Fruit fly (Drosophila melanogaster) whole organism, pupa: Measurements from ENCODE around the gene CG42749.

Source experiments
- CG10348 ChIP-seq: fragments of 200-800 bp; sonication (Bioruptor generic); IDR thresholded peaks from 2 replicates; pipeline ENCODE4 v1.3.6; 2022; ENCODE audit warnings: missing biosample characterization, missing genetic modification characterization
- CG12605 ChIP-seq: fragments of 200-800 bp; sonication (Bioruptor generic); IDR thresholded peaks from 2 replicates; pipeline ENCODE4 v1.3.6; 2022; ENCODE audit warnings: missing biosample characterization, missing genetic modification characterization
- CG13204 ChIP-seq: fragments of 200-800 bp; sonication (Bioruptor generic); optimal IDR thresholded peaks from 2 replicates; lab custom pipeline; 2018; ENCODE audit warnings: missing biosample characterization, mild to moderate bottlenecking, missing genetic modification characterization, moderate library complexity
- CG14655 ChIP-seq: fragments of 200-800 bp; sonication (Bioruptor generic); optimal IDR thresholded peaks from 3 replicates; lab custom pipeline; 2017; ENCODE audit warnings: mild to moderate bottlenecking, missing biosample characterization, missing genetic modification reagents, missing genetic modification characterization
- CG15710 ChIP-seq: fragments of 200-800 bp; sonication (Bioruptor generic); optimal IDR thresholded peaks from 2 replicates; lab custom pipeline; 2018; ENCODE audit warnings: missing biosample characterization, mild to moderate bottlenecking, missing genetic modification characterization, moderate library complexity
- CG17806 ChIP-seq: fragments of 200-800 bp; sonication (Bioruptor generic); optimal IDR thresholded peaks from 2 replicates; lab custom pipeline; 2018; ENCODE audit warnings: missing biosample characterization, mild to moderate bottlenecking, missing genetic modification characterization, moderate library complexity
- CG32121 ChIP-seq: fragments of 200-800 bp; sonication (Bioruptor generic); IDR thresholded peaks from 2 replicates; pipeline ENCODE4 v1.3.6; 2022; ENCODE audit warnings: missing biosample characterization, missing genetic modification characterization
- CG34367 ChIP-seq: fragments of 200-800 bp; sonication (Bioruptor generic); optimal IDR thresholded peaks from 2 replicates; lab custom pipeline; 2018; ENCODE audit warnings: missing biosample characterization, mild to moderate bottlenecking, missing genetic modification characterization
- CG4496 ChIP-seq: fragments of 200-800 bp; sonication (Bioruptor generic); IDR thresholded peaks from 3 replicates; pipeline ENCODE4 v1.3.6; 2022; ENCODE audit warnings: missing biosample characterization, missing genetic modification characterization
- CG8159 ChIP-seq: fragments of 200-800 bp; sonication (Bioruptor generic); optimal IDR thresholded peaks from 3 replicates; lab custom pipeline; 2018; ENCODE audit warnings: missing biosample characterization, mild to moderate bottlenecking, missing genetic modification characterization, moderate library complexity
- CG8301 ChIP-seq: fragments of 200-800 bp; sonication (Bioruptor generic); optimal IDR thresholded peaks from 2 replicates; lab custom pipeline; 2018; ENCODE audit warnings: missing biosample characterization, mild to moderate bottlenecking, missing genetic modification characterization
- CG9948 ChIP-seq: fragments of 200-800 bp; sonication (Bioruptor generic); optimal IDR thresholded peaks from 2 replicates; lab custom pipeline; 2018; ENCODE audit warnings: missing biosample characterization, mild to moderate bottlenecking, missing genetic modification characterization, moderate library complexity
- D1 ChIP-seq: fragments of 200-800 bp; sonication (Bioruptor generic); optimal IDR thresholded peaks from 2 replicates; lab custom pipeline; 2018; ENCODE audit warnings: missing biosample characterization, mild to moderate bottlenecking, missing genetic modification characterization, moderate library complexity
- EcR ChIP-seq: fragments of 200-800 bp; sonication (Bioruptor generic); optimal IDR thresholded peaks from 3 replicates; lab custom pipeline; 2019; ENCODE audit warnings: missing biosample characterization, missing genetic modification characterization, mild to moderate bottlenecking, moderate library complexity, missing genetic modification reagents
- Ets98B ChIP-seq: fragments of 200-800 bp; sonication (Bioruptor generic); IDR thresholded peaks from 2 replicates; pipeline ENCODE4 v1.3.6; 2022; ENCODE audit warnings: missing biosample characterization, missing genetic modification characterization
- Pif1A ChIP-seq: fragments of 200-800 bp; sonication (Bioruptor generic); optimal IDR thresholded peaks from 3 replicates; lab custom pipeline; 2016; ENCODE audit warnings: missing biosample characterization, missing genetic modification characterization
- Pif1B ChIP-seq: fragments of 200-800 bp; sonication (Bioruptor generic); optimal IDR thresholded peaks from 3 replicates; lab custom pipeline; 2016; ENCODE audit warnings: missing biosample characterization, missing genetic modification characterization
- Snoo ChIP-seq: fragments of 200-800 bp; sonication (Bioruptor generic); optimal IDR thresholded peaks from 3 replicates; lab custom pipeline; 2017; ENCODE audit warnings: missing biosample characterization, mild to moderate bottlenecking, missing genetic modification characterization, inconsistent platforms
- fd96Ca ChIP-seq: fragments of 200-800 bp; sonication (Bioruptor generic); IDR thresholded peaks from 3 replicates; pipeline ENCODE4 v1.3.6; 2022; ENCODE audit warnings: missing biosample characterization, missing genetic modification characterization
- gl ChIP-seq: fragments of 200-800 bp; sonication (Bioruptor generic); optimal IDR thresholded peaks from 2 replicates; lab custom pipeline; 2018; ENCODE audit warnings: missing biosample characterization, mild to moderate bottlenecking, missing genetic modification characterization
- rn ChIP-seq: fragments of 200-800 bp; sonication (Bioruptor generic); IDR thresholded peaks from 2 replicates; pipeline ENCODE4 v1.3.6; 2022; ENCODE audit warnings: missing biosample characterization, missing genetic modification characterization

CG42749 gene

DNA sequence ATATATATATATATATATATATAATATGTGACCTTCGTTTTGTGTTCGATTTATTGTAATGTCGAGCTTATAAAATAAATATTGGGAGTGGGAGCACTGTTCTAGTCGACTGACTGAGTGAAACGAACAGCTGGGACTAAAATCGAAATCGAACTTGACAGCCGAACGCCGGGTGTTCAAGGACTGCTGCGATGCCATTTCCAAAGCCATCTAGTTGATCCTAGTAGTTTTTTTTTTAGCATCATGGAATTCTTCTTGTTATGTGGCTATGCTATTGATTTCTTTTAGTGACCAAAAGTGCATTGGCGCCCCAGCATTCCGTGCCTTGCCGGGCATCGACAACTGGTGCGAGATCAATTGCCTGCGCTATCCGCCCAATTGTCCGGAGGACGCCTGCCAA lies 9.7 kb downstream of the CG42749 start, which contains the start of gene CG3323:
TSS of gene CG3323 (minus strand) at position 101 of the 400 bp plus-strand sequence.
- TF ChIP-seq CG8301 (no peak), CG34367 (tag; lab: Kevin White, UChicago) (no peak), Pif1B (GFP tag; lab: Kevin White, UChicago) (no peak), CG15710 (tag; lab: Kevin White, UChicago) (no peak), CG4496 (no peak), Ets98B (no peak), CG13204 (GFP tag; lab: Kevin White, UChicago) (no peak), gl (no peak)

DNA sequence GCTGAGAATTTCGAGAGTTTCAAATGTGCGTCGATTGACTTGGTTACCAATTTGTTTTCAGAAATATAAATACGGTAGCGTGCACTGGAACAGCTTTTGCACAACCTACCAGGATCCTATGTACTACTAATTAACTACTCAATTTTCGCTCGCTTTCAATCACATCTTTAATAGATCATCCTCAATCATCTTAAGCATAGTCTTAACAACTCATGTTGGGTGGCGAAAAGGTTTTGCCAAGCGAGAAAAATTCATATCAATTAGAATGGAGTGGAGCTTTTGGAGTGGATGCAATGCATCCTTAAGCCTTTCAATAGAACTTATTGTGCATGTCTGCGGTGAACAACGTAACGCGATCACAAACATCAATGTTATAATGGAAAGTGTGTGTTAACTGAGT lies 11.5 kb downstream of the CG42749 start, which contains the start of gene CG17764:
TSS of gene CG17764 (minus strand) at position 101 of the 400 bp plus-strand sequence.
- TF ChIP-seq CG10348 (GFP tag; lab: Robert Waterston, UW) (no peak), Ets98B (no peak), CG12605 (GFP tag; lab: Robert Waterston, UW) (no peak), CG17806 (tag; lab: Kevin White, UChicago) (no peak), CG32121 (GFP tag; lab: Robert Waterston, UW) (no peak), fd96Ca (GFP tag; lab: Robert Waterston, UW) (no peak), CG8159 (tag; lab: Kevin White, UChicago) (no peak), gl (no peak), CG15710 (tag; lab: Kevin White, UChicago) (no peak), rn (no peak), CG14655 (no peak), EcR (GFP tag; lab: Kevin White, UChicago) (no peak), D1 (no peak), Snoo (no peak), CG4496 (no peak), CG9948 (no peak), Pif1A (GFP tag; lab: Kevin White, UChicago) (no peak), CG34367 (tag; lab: Kevin White, UChicago) (no peak), CG8301 (no peak)

DNA sequence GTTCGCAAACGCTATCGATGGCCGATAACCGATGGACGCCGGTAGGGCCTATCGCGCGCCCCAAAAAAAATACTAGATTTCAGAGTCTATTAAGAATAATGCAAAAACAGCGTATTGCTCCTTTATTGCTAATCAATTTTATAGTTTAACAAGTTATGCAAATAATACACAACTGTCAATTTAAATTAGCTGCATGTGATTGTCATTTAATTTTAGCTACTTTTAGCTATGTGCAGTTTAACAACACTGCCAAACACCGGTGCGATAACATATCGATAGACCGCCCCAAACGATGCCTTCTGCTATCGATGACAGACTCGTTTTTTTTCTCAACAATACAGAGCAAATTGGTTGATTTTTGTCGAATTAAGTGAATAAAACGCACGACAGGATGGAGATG lies 13.1 kb downstream of the CG42749 start, which contains the start of the genes Cdk7 and snf:
TSS of gene Cdk7 (minus strand) at position 21 of the 400 bp plus-strand sequence.
TSS of gene snf (plus strand) at position 280 of the 400 bp plus-strand sequence.
- TF ChIP-seq CG32121 (GFP tag; lab: Robert Waterston, UW) (peak; percentile 17; the same call in 1 of the 2 replicates), fd96Ca (GFP tag; lab: Robert Waterston, UW) (0 out of 3 replicates have a peak, but pooled peaks have one; percentile 5), Ets98B (no peak), CG8159 (tag; lab: Kevin White, UChicago) (peak; percentile 1)

DNA sequence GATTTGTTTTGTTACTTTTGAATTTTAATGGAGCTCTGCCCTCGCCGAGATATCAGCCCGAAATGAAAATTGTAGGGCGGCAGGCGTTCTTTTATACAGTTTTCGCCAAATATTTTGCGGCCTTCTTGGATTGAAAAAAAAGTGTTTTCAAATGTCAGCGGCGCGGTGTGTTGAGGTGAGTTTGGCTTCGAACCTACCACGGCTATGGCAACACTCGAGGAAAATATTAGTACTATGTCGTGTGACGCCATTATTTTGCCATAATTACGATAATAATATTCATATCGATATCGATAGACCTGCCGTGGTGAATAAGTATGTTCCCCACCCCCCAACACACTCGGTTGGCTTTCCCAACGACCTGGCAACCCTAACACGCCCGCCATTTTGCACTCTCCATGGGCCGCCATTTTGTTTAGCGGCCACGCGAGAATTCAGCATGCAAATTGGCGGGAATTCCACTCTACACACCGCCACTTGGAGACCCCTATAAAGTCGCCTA lies 16.0 kb downstream of the CG42749 start, which contains the start of the genes TrxT and dhd:
TSS of gene TrxT (minus strand) at position 51 of the 502 bp plus-strand sequence.
TSS of gene dhd (plus strand) at position 334 of the 502 bp plus-strand sequence.
- no peak for TF ChIP-seq CG12605 (GFP tag; lab: Robert Waterston, UW)
- TF ChIP-seq CG15710 (tag; lab: Kevin White, UChicago) = peak; percentile 21
- TF ChIP-seq D1 = no peak
- no peak for TF ChIP-seq Snoo
- no peak for TF ChIP-seq CG8301
- no peak for TF ChIP-seq CG10348 (GFP tag; lab: Robert Waterston, UW)
- TF ChIP-seq EcR (GFP tag; lab: Kevin White, UChicago) = no peak
- peak; percentile 40 for TF ChIP-seq CG34367 (tag; lab: Kevin White, UChicago)
- peak; percentile 49; the same call in 1 of the 2 replicates for TF ChIP-seq CG32121 (GFP tag; lab: Robert Waterston, UW)
- TF ChIP-seq fd96Ca (GFP tag; lab: Robert Waterston, UW) = peak; percentile 69
- TF ChIP-seq CG14655 = no peak
- peak; percentile 34 for TF ChIP-seq gl
- TF ChIP-seq CG4496 = peak; percentile 88
- TF ChIP-seq Pif1A (GFP tag; lab: Kevin White, UChicago) = no peak
- peak; percentile 63 for TF ChIP-seq Ets98B
- no peak for TF ChIP-seq rn
- no peak for TF ChIP-seq CG17806 (tag; lab: Kevin White, UChicago)
- TF ChIP-seq CG9948 = no peak
- no peak for TF ChIP-seq CG13204 (GFP tag; lab: Kevin White, UChicago)
- TF ChIP-seq CG8159 (tag; lab: Kevin White, UChicago) = peak; percentile 46
- TF ChIP-seq Pif1B (GFP tag; lab: Kevin White, UChicago) = no peak

DNA sequence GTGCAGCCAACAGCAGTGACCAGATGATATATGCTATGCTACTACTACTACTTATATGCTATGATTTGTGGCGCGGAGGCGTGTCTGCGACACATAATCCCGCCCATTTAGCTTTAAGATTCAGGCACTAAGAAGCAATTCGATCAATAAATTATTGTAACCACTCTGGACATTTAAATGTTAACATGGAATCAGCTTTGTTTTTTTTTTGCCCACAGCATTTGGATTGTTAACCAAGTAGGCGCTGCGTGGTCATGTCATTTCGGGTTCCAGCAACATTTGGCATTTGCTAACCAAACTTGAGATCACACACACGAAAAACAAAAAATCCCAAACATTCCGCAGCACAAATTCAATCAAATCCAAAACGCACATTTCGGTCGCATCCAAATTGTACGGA lies 17.1 kb downstream of the CG42749 start, which contains the start of gene CG4198:
TSS of gene CG4198 (plus strand) at position 301 of the 400 bp plus-strand sequence.
- TF ChIP-seq Pif1B (GFP tag; lab: Kevin White, UChicago) (no peak), Pif1A (GFP tag; lab: Kevin White, UChicago) (no peak), Snoo (no peak), CG15710 (tag; lab: Kevin White, UChicago) (no peak), CG8159 (tag; lab: Kevin White, UChicago) (no peak), CG13204 (GFP tag; lab: Kevin White, UChicago) (no peak)

DNA sequence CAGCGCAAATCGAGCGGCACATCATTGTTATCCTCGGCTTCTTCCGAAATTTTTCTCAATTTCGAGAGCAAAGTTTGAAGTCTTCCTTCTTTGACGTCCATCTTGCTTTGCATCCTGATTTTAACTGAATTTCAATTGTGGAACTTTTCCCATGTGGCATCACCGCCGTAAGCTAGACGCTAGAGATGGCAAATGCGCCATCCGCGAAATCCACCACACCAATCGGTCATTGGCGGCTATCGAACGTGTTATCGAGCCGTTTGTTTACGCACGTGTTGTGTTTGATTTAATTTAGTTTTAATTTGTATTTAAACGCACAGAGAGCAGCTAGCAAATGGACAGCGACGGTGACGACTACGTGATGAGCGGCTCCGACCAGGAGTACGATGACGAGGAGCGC lies 21.3 kb downstream of the CG42749 start, which contains the start of the genes CG15930 and Sas10:
TSS of gene CG15930 (minus strand) at position 126 of the 400 bp plus-strand sequence.
TSS of gene Sas10 (plus strand) at position 240 of the 400 bp plus-strand sequence.
- TF ChIP-seq CG4496 (no peak), EcR (GFP tag; lab: Kevin White, UChicago) (no peak), D1 (no peak), fd96Ca (GFP tag; lab: Robert Waterston, UW) (no peak), Snoo (no peak), CG15710 (tag; lab: Kevin White, UChicago) (no peak)
